Fruit fly (Drosophila melanogaster) whole organism, pupa: ENCODE measurements around the gene atms.

Experiments used
- CG10348 ChIP-seq: fragments of 200-800 bp; sonication (Bioruptor generic); IDR thresholded peaks from 2 replicates; pipeline ENCODE4 v1.3.6; 2022; ENCODE audit warnings: missing biosample characterization, missing genetic modification characterization
- CG12605 ChIP-seq: fragments of 200-800 bp; sonication (Bioruptor generic); IDR thresholded peaks from 2 replicates; pipeline ENCODE4 v1.3.6; 2022; ENCODE audit warnings: missing biosample characterization, missing genetic modification characterization
- CG13204 ChIP-seq: fragments of 200-800 bp; sonication (Bioruptor generic); optimal IDR thresholded peaks from 2 replicates; lab custom pipeline; 2018; ENCODE audit warnings: missing biosample characterization, mild to moderate bottlenecking, missing genetic modification characterization, moderate library complexity
- CG14655 ChIP-seq: fragments of 200-800 bp; sonication (Bioruptor generic); optimal IDR thresholded peaks from 3 replicates; lab custom pipeline; 2017; ENCODE audit warnings: mild to moderate bottlenecking, missing biosample characterization, missing genetic modification reagents, missing genetic modification characterization
- CG15710 ChIP-seq: fragments of 200-800 bp; sonication (Bioruptor generic); optimal IDR thresholded peaks from 2 replicates; lab custom pipeline; 2018; ENCODE audit warnings: missing biosample characterization, mild to moderate bottlenecking, missing genetic modification characterization, moderate library complexity
- CG17806 ChIP-seq: fragments of 200-800 bp; sonication (Bioruptor generic); optimal IDR thresholded peaks from 2 replicates; lab custom pipeline; 2018; ENCODE audit warnings: missing biosample characterization, mild to moderate bottlenecking, missing genetic modification characterization, moderate library complexity
- CG32121 ChIP-seq: fragments of 200-800 bp; sonication (Bioruptor generic); IDR thresholded peaks from 2 replicates; pipeline ENCODE4 v1.3.6; 2022; ENCODE audit warnings: missing biosample characterization, missing genetic modification characterization
- CG34367 ChIP-seq: fragments of 200-800 bp; sonication (Bioruptor generic); optimal IDR thresholded peaks from 2 replicates; lab custom pipeline; 2018; ENCODE audit warnings: missing biosample characterization, mild to moderate bottlenecking, missing genetic modification characterization
- CG4496 ChIP-seq: fragments of 200-800 bp; sonication (Bioruptor generic); IDR thresholded peaks from 3 replicates; pipeline ENCODE4 v1.3.6; 2022; ENCODE audit warnings: missing biosample characterization, missing genetic modification characterization
- CG8159 ChIP-seq: fragments of 200-800 bp; sonication (Bioruptor generic); optimal IDR thresholded peaks from 3 replicates; lab custom pipeline; 2018; ENCODE audit warnings: missing biosample characterization, mild to moderate bottlenecking, missing genetic modification characterization, moderate library complexity
- CG8301 ChIP-seq: fragments of 200-800 bp; sonication (Bioruptor generic); optimal IDR thresholded peaks from 2 replicates; lab custom pipeline; 2018; ENCODE audit warnings: missing biosample characterization, mild to moderate bottlenecking, missing genetic modification characterization
- CG9948 ChIP-seq: fragments of 200-800 bp; sonication (Bioruptor generic); optimal IDR thresholded peaks from 2 replicates; lab custom pipeline; 2018; ENCODE audit warnings: missing biosample characterization, mild to moderate bottlenecking, missing genetic modification characterization, moderate library complexity
- D1 ChIP-seq: fragments of 200-800 bp; sonication (Bioruptor generic); optimal IDR thresholded peaks from 2 replicates; lab custom pipeline; 2018; ENCODE audit warnings: missing biosample characterization, mild to moderate bottlenecking, missing genetic modification characterization, moderate library complexity
- EcR ChIP-seq: fragments of 200-800 bp; sonication (Bioruptor generic); optimal IDR thresholded peaks from 3 replicates; lab custom pipeline; 2019; ENCODE audit warnings: missing biosample characterization, missing genetic modification characterization, mild to moderate bottlenecking, moderate library complexity, missing genetic modification reagents
- Ets98B ChIP-seq: fragments of 200-800 bp; sonication (Bioruptor generic); IDR thresholded peaks from 2 replicates; pipeline ENCODE4 v1.3.6; 2022; ENCODE audit warnings: missing biosample characterization, missing genetic modification characterization
- Pif1A ChIP-seq: fragments of 200-800 bp; sonication (Bioruptor generic); optimal IDR thresholded peaks from 3 replicates; lab custom pipeline; 2016; ENCODE audit warnings: missing biosample characterization, missing genetic modification characterization
- Pif1B ChIP-seq: fragments of 200-800 bp; sonication (Bioruptor generic); optimal IDR thresholded peaks from 3 replicates; lab custom pipeline; 2016; ENCODE audit warnings: missing biosample characterization, missing genetic modification characterization
- Snoo ChIP-seq: fragments of 200-800 bp; sonication (Bioruptor generic); optimal IDR thresholded peaks from 3 replicates; lab custom pipeline; 2017; ENCODE audit warnings: missing biosample characterization, mild to moderate bottlenecking, missing genetic modification characterization, inconsistent platforms
- fd96Ca ChIP-seq: fragments of 200-800 bp; sonication (Bioruptor generic); IDR thresholded peaks from 3 replicates; pipeline ENCODE4 v1.3.6; 2022; ENCODE audit warnings: missing biosample characterization, missing genetic modification characterization
- gl ChIP-seq: fragments of 200-800 bp; sonication (Bioruptor generic); optimal IDR thresholded peaks from 2 replicates; lab custom pipeline; 2018; ENCODE audit warnings: missing biosample characterization, mild to moderate bottlenecking, missing genetic modification characterization
- rn ChIP-seq: fragments of 200-800 bp; sonication (Bioruptor generic); IDR thresholded peaks from 2 replicates; pipeline ENCODE4 v1.3.6; 2022; ENCODE audit warnings: missing biosample characterization, missing genetic modification characterization

The atms gene

dm6 chr3R:4749735-4750134 is at the start of gene atms:
atms (plus strand) TSS chr3R:4750035.
- no peak for TF ChIP-seq CG17806 (tag; lab: Kevin White, UChicago)
- no peak for TF ChIP-seq Pif1A (GFP tag; lab: Kevin White, UChicago)
- no peak for TF ChIP-seq Snoo (tag; lab: Kevin White, UChicago)
- TF ChIP-seq gl (tag; lab: Kevin White, UChicago) = no peak
- no peak for TF ChIP-seq CG13204 (GFP tag; lab: Kevin White, UChicago)
- no peak for TF ChIP-seq CG12605 (GFP tag; lab: Robert Waterston, UW)
- TF ChIP-seq CG8159 (tag; lab: Kevin White, UChicago) = no peak
- TF ChIP-seq CG14655 = no peak
- no peak for TF ChIP-seq Ets98B (GFP tag; lab: Robert Waterston, UW)
- TF ChIP-seq CG9948 (tag; lab: Kevin White, UChicago) = no peak
- no peak for TF ChIP-seq CG10348 (GFP tag; lab: Robert Waterston, UW)
- no peak for TF ChIP-seq D1
- no peak for TF ChIP-seq CG15710 (tag; lab: Kevin White, UChicago)

DNA sequence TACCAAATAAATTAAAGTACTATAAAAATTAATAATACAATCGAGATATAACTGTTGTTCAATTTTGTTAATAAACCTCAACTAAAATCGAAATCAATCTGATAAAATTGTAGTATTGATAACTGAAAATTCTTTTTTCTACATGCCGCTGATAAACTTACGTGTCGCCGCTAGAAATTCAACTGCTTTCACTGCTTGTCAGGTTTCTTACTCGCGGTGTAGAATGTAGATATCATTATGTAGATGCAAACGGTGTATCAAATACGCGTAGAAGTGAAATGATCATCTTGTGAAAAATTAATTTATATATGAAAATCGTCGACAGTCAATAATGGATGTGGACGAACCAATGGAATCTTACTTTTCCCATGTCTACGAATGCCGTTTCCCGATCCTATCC is 44.7 kb upstream of the atms start:
- TF ChIP-seq CG34367 (tag; lab: Kevin White, UChicago) (no peak), rn (GFP tag; lab: Robert Waterston, UW) (no peak), CG10348 (GFP tag; lab: Robert Waterston, UW) (no peak), CG12605 (GFP tag; lab: Robert Waterston, UW) (no peak), EcR (GFP tag; lab: Kevin White, UChicago) (no peak), Snoo (tag; lab: Kevin White, UChicago) (no peak), CG8301 (no peak), D1 (no peak), Pif1A (GFP tag; lab: Kevin White, UChicago) (no peak), Pif1B (GFP tag; lab: Kevin White, UChicago) (no peak), gl (tag; lab: Kevin White, UChicago) (no peak), Ets98B (GFP tag; lab: Robert Waterston, UW) (no peak)

dm6 chr3R:4706055-4706454 is 43.8 kb upstream of the atms start:
- no peak for TF ChIP-seq CG34367 (tag; lab: Kevin White, UChicago)
- TF ChIP-seq CG32121 (GFP tag; lab: Robert Waterston, UW) = no peak
- 0 out of 3 replicates have a peak, but pooled peaks have one; percentile 32 for TF ChIP-seq CG4496 (GFP tag; lab: Robert Waterston, UW)

DNA sequence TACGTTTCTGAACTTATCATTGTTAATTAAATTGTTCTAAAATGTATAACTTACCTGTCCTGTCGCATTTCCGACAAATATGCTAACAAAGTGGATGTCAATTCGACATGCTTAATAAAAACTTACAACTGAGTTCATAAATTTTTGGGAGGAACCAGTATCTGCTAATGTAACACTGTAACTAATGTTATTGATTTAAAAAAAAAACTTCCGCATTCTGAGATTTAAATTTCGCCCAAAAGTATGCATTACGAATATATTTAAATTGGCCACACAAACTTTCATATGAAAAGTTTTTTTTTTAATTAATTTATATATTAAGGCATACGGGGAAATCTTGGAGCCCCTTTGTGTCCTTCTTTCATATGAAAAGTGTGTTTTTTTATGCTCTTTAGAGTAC is 37.8 kb upstream of the atms start:
- TF ChIP-seq CG8159 (tag; lab: Kevin White, UChicago) (no peak), Pif1B (GFP tag; lab: Kevin White, UChicago) (no peak), Ets98B (GFP tag; lab: Robert Waterston, UW) (no peak), Snoo (tag; lab: Kevin White, UChicago) (no peak), CG32121 (GFP tag; lab: Robert Waterston, UW) (no peak)

DNA sequence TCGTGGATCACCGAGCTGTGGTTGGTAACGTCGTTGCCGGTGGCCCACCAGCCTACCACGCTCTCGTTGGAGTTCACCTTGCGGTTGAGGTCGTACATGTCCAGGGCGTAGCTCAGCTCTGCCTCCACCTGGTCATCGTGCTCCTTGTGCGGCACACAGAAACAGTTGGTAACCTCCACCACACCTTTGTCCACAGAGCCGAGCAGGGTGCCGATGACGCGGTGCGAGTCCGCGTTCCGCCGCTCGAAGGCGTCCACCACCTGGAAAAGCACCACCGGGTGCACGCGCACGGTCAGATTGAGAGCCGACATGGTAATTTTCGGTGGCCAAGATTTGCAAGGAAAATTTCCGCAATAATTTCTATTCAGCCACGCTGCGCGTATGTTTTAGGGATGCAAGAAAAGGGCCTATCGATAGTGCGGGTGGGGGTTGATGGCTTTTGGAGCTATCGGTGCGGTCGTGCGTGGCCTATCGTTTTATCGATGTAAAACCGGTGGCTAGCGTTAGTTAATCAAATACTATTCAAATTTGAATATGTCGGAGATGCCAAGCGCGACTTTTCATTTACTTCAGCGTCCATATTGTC is 36.0 kb upstream of the atms start, which contains the start of gene eIF3f1:
TSS of gene eIF3f1 (minus strand) at position 408 of the 586 bp plus-strand sequence.
- TF ChIP-seq rn (GFP tag; lab: Robert Waterston, UW) (no peak), EcR (GFP tag; lab: Kevin White, UChicago) (peak; percentile 56), Ets98B (GFP tag; lab: Robert Waterston, UW) (0 out of 2 replicates have a peak, but pooled peaks have one; percentile 22)

DNA sequence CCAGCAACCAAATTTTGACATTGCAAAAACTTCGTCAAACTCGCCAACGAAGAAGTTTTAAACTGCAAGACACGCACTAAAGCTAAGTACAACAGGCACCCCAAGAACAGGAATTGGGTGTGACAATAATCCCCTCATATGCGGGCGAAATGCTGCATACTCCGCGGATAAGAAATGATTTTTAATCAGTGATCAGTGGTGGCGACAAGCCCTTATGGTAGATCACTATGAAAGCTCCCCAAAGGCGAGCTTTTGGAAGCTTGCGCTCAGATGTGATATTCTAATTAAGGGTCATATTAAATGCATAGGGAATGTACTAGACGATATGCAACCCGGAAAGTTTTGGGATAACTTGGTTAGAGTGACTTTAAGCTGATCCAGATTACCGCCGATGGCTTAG is 32.2 kb upstream of the atms start:
- no peak for TF ChIP-seq Snoo (tag; lab: Kevin White, UChicago)

- TF ChIP-seq Ets98B (GFP tag; lab: Robert Waterston, UW) (0 out of 2 replicates have a peak, but pooled peaks have one; percentile 20), CG32121 (GFP tag; lab: Robert Waterston, UW) (peak; percentile 65), gl (tag; lab: Kevin White, UChicago) (no peak), CG12605 (GFP tag; lab: Robert Waterston, UW) (0 out of 2 replicates have a peak, but pooled peaks have one; percentile 15), CG4496 (GFP tag; lab: Robert Waterston, UW) (peak; percentile 59; the same call in 1 of the 3 replicates), fd96Ca (0 out of 3 replicates have a peak, but pooled peaks have one; percentile 42)
Measured at dm6 chr3R:4724323-4724832, 25.5 kb upstream of the atms start.
